Fruit fly (Drosophila melanogaster): Measurements from ENCODE around the gene CG4174.

DNA sequence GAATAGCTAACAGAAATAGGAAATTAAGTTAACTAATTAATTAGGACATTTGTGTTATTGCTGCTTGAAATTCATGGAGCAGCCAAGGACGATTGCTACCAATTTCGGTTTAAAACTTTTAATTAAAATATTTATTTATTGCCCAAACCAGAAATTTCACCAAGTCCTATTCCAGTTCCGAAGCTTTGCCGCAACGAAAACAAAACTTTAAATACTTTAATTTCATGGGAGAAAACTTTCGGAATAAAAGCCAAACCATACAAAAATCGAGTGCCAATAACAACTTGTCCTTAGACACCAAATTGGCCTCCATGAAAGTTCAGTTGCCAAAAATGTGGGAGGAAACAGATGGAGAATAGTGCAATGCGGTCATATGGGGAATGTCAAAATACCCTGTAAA is 25.5 kb upstream of the CG4174 start:
- TF ChIP-seq Pif1B (GFP tag; optimal IDR thresholded peaks at IDR 0.05) (no peak), EcR (GFP tag; optimal IDR thresholded peaks at IDR 0.05) (no peak), CG14655 (GFP tag; optimal IDR thresholded peaks at IDR 0.05) (no peak), Ets98B (GFP tag; IDR thresholded peaks at IDR 0.05) (no peak), rn (GFP tag; IDR thresholded peaks at IDR 0.05) (no peak)

Data from whole organism, pupa.